Worm (Caenorhabditis elegans) whole organism, L2 larva: ENCODE data around the gene trf-1.

Experiments
- C34F6.9 ChIP-seq: fragments of 150-350 bp; optimal IDR thresholded peaks from 2 replicates; lab custom pipeline; 2014; ENCODE audit warnings: missing biosample characterization, missing genetic modification characterization
- F13H6.1 ChIP-seq: sonication (generic microtip); optimal IDR thresholded peaks from 2 replicates; lab custom pipeline; 2016; ENCODE audit warnings: missing genetic modification characterization, missing compliant biosample characterization
- Y55F3AM.14 ChIP-seq: fragments of 200-800 bp; sonication (Bioruptor generic); optimal IDR thresholded peaks from 2 replicates; lab custom pipeline; 2018; ENCODE audit warnings: mild to moderate bottlenecking, missing genetic modification characterization, missing compliant biosample characterization
- ZK546.5 ChIP-seq: sonication (generic microtip); optimal IDR thresholded peaks from 2 replicates; lab custom pipeline; 2017; ENCODE audit warnings: missing biosample characterization, missing genetic modification characterization
- aly-2 ChIP-seq: fragments of 150-350 bp; optimal IDR thresholded peaks from 2 replicates; lab custom pipeline; 2014; ENCODE audit warnings: missing biosample characterization, missing genetic modification characterization
- ama-1 ChIP-seq: fragments of 150-350 bp; optimal IDR thresholded peaks from 2 replicates; lab custom pipeline; 2018; ENCODE audit warnings: inconsistent platforms
- blmp-1 ChIP-seq: sonication (generic microtip); optimal IDR thresholded peaks from 2 replicates; lab custom pipeline; 2017; ENCODE audit warnings: missing genetic modification characterization, mild to moderate bottlenecking, missing compliant biosample characterization, antibody characterized with exemption, moderate library complexity; ENCODE audit not compliant: insufficient read depth
- crh-2 ChIP-seq: sonication (generic microtip); optimal IDR thresholded peaks from 2 replicates; lab custom pipeline; 2017; ENCODE audit warnings: missing biosample characterization, missing genetic modification characterization
- dmd-4 ChIP-seq: sonication (generic microtip); optimal IDR thresholded peaks from 2 replicates; lab custom pipeline; 2017; ENCODE audit warnings: missing biosample characterization, missing genetic modification characterization
- egl-27 ChIP-seq: sonication (generic microtip); optimal IDR thresholded peaks from 3 replicates; lab custom pipeline; 2017; ENCODE audit warnings: missing biosample characterization, missing genetic modification reagents, missing genetic modification characterization
- elt-1 ChIP-seq: fragments of 150-350 bp; optimal IDR thresholded peaks from 2 replicates; lab custom pipeline; 2014; ENCODE audit warnings: missing biosample characterization, missing genetic modification characterization
- fos-1 ChIP-seq: fragments of 150-350 bp; optimal IDR thresholded peaks from 2 replicates; lab custom pipeline; 2014; ENCODE audit warnings: missing biosample characterization, missing genetic modification characterization
- gmeb-1 ChIP-seq: fragments of 150-350 bp; optimal IDR thresholded peaks from 2 replicates; lab custom pipeline; 2014; ENCODE audit warnings: missing biosample characterization, missing genetic modification characterization
- lin-11 ChIP-seq: fragments of 150-350 bp; sonication (generic microtip); optimal IDR thresholded peaks from 2 replicates; lab custom pipeline; 2014; ENCODE audit warnings: missing biosample characterization, missing genetic modification characterization, inconsistent platforms, mixed read lengths
- lin-13 ChIP-seq: fragments of 150-350 bp; optimal IDR thresholded peaks from 2 replicates; lab custom pipeline; 2014; ENCODE audit warnings: missing biosample characterization, missing genetic modification reagents, missing genetic modification characterization
- lin-39 ChIP-seq: fragments of 150-350 bp; optimal IDR thresholded peaks from 2 replicates; lab custom pipeline; 2014; ENCODE audit warnings: missing biosample characterization, missing genetic modification reagents, missing genetic modification characterization
- lsy-2 ChIP-seq, 2 experiments: fragments of 150-350 bp in 1 of 2; sonication (generic microtip) in 1 of 2; optimal IDR thresholded peaks; 2 replicates each; lab custom pipeline; 2014 to 2017; ENCODE audit warnings: missing biosample characterization in 2 of 2, missing genetic modification characterization in 2 of 2
- mab-5 ChIP-seq: fragments of 150-350 bp; optimal IDR thresholded peaks from 2 replicates; lab custom pipeline; 2014; ENCODE audit warnings: missing biosample characterization, missing genetic modification characterization
- mbf-1 ChIP-seq: sonication (generic microtip); optimal IDR thresholded peaks from 2 replicates; lab custom pipeline; 2017; ENCODE audit warnings: missing biosample characterization, missing genetic modification characterization
- mdl-1 ChIP-seq, 2 experiments: fragments of 150-350 bp in 1 of 2; sonication (generic microtip) in 1 of 2; optimal IDR thresholded peaks; 2 replicates each; lab custom pipeline; 2017; ENCODE audit warnings: missing biosample characterization in 2 of 2, missing genetic modification characterization in 2 of 2
- nhr-10 ChIP-seq: sonication (generic microtip); optimal IDR thresholded peaks from 2 replicates; lab custom pipeline; 2017; ENCODE audit warnings: missing biosample characterization, missing genetic modification characterization
- nhr-11 ChIP-seq: fragments of 150-350 bp; optimal IDR thresholded peaks from 2 replicates; lab custom pipeline; 2014; ENCODE audit warnings: missing biosample characterization, missing genetic modification characterization
- nhr-12 ChIP-seq: fragments of 150-350 bp; optimal IDR thresholded peaks from 2 replicates; lab custom pipeline; 2014; ENCODE audit warnings: missing biosample characterization, missing genetic modification characterization
- nhr-129 ChIP-seq: fragments of 150-350 bp; optimal IDR thresholded peaks from 2 replicates; lab custom pipeline; 2014; ENCODE audit warnings: missing biosample characterization, missing genetic modification characterization
- nhr-21 ChIP-seq: fragments of 150-350 bp; optimal IDR thresholded peaks from 2 replicates; lab custom pipeline; 2014; ENCODE audit warnings: missing biosample characterization, missing genetic modification characterization
- nhr-23 ChIP-seq: fragments of 150-350 bp; optimal IDR thresholded peaks from 2 replicates; lab custom pipeline; 2014; ENCODE audit warnings: missing biosample characterization, missing genetic modification reagents, missing genetic modification characterization
- nhr-237 ChIP-seq: fragments of 150-350 bp; optimal IDR thresholded peaks from 2 replicates; lab custom pipeline; 2014; ENCODE audit warnings: missing biosample characterization, missing genetic modification characterization
- nhr-25 ChIP-seq: fragments of 150-350 bp; sonication (generic microtip); optimal IDR thresholded peaks from 3 replicates; lab custom pipeline; 2014; ENCODE audit warnings: missing biosample characterization, missing genetic modification characterization
- nhr-6 ChIP-seq: fragments of 150-350 bp; optimal IDR thresholded peaks from 2 replicates; lab custom pipeline; 2014; ENCODE audit warnings: missing biosample characterization, missing genetic modification characterization
- nhr-77 ChIP-seq: fragments of 150-350 bp; optimal IDR thresholded peaks from 2 replicates; lab custom pipeline; 2014; ENCODE audit warnings: missing biosample characterization, missing genetic modification characterization
- peb-1 ChIP-seq: fragments of 150-350 bp; optimal IDR thresholded peaks from 2 replicates; lab custom pipeline; 2014; ENCODE audit warnings: missing biosample characterization, missing genetic modification characterization
- sem-4 ChIP-seq: fragments of 150-350 bp; optimal IDR thresholded peaks from 2 replicates; lab custom pipeline; 2014; ENCODE audit warnings: missing biosample characterization, missing genetic modification reagents, missing genetic modification characterization
- sma-3 ChIP-seq: sonication (generic microtip); optimal IDR thresholded peaks from 2 replicates; lab custom pipeline; 2016; ENCODE audit warnings: missing genetic modification reagents, missing genetic modification characterization, missing compliant biosample characterization
- sma-9 ChIP-seq, 2 experiments: fragments of 150-350 bp in 1 of 2; sonication (generic microtip) in 1 of 2; optimal IDR thresholded peaks; 2 replicates each; lab custom pipeline; 2014 to 2016; ENCODE audit warnings: missing genetic modification characterization in 2 of 2, mild to moderate bottlenecking in 1 of 2, missing biosample characterization in 1 of 2, missing compliant biosample characterization in 1 of 2, missing genetic modification reagents in 1 of 2, moderate library complexity in 1 of 2
- snpc-4 ChIP-seq: fragments of 150-350 bp; optimal IDR thresholded peaks from 2 replicates; lab custom pipeline; 2014; ENCODE audit warnings: missing biosample characterization, missing genetic modification characterization
- unc-55 ChIP-seq: fragments of 150-350 bp; sonication (generic microtip); optimal IDR thresholded peaks from 3 replicates; lab custom pipeline; 2014; ENCODE audit warnings: missing biosample characterization, missing genetic modification reagents, missing genetic modification characterization
- zag-1 ChIP-seq: fragments of 150-350 bp; optimal IDR thresholded peaks from 2 replicates; lab custom pipeline; 2014; ENCODE audit warnings: missing biosample characterization, missing genetic modification characterization
- ztf-1 ChIP-seq: fragments of 200-800 bp; sonication (Bioruptor generic); conservative IDR thresholded peaks from 2 replicates; pipeline ENCODE4 v1.3.6; 2022; ENCODE audit warnings: missing genetic modification characterization, missing compliant biosample characterization
- ztf-11 ChIP-seq: sonication (generic microtip); optimal IDR thresholded peaks from 2 replicates; lab custom pipeline; 2017; ENCODE audit warnings: missing biosample characterization, missing genetic modification characterization
- ztf-4 ChIP-seq: fragments of 150-350 bp; optimal IDR thresholded peaks from 2 replicates; lab custom pipeline; 2014; ENCODE audit warnings: missing biosample characterization, missing genetic modification characterization

Gene trf-1

ce11 chrIII:13462965-13463783, 32.9 kb downstream of the trf-1 start, which contains the start of gene ant-1.1 (continued):
- TF ChIP-seq lin-39: no peak

- TF ChIP-seq nhr-12 (no peak), ama-1 (lab: Kevin White, UChicago) (peak; percentile 96), dmd-4 (tag; lab: Kevin White, UChicago) (no peak), nhr-129 (peak; percentile 85), ztf-1 (GFP tag; lab: Robert Waterston, UW) (0 out of 2 replicates have a peak, but pooled peaks have one; percentile 20), mab-5 (tag; lab: Kevin White, UChicago) (no peak), crh-2 (tag; lab: Kevin White, UChicago) (peak; percentile 90), blmp-1 (tag; lab: Kevin White, UChicago) (peak; percentile 53), nhr-6 (peak; percentile 60), mbf-1 (no peak), nhr-21 (peak; percentile 86), ztf-4 (tag; lab: Kevin White, UChicago) (peak; percentile 77), ZK546.5 (tag; lab: Kevin White, UChicago) (peak; percentile 56), nhr-77 (peak; percentile 23), snpc-4 (tag; lab: Kevin White, UChicago) (no peak), peb-1 (tag; lab: Kevin White, UChicago) (no peak), F13H6.1 (tag; lab: Kevin White, UChicago) (peak; percentile 83), nhr-11 (tag; lab: Kevin White, UChicago) (peak; percentile 64), sma-3 (GFP tag; lab: Kevin White, UChicago) (peak; percentile 66), fos-1 (peak; percentile 63), C34F6.9 (tag; lab: Kevin White, UChicago) (peak; percentile 56), nhr-23 (tag; lab: Kevin White, UChicago) (no peak), nhr-10 (tag; lab: Kevin White, UChicago) (peak; percentile 33), lsy-2 (tag; optimal IDR thresholded peaks at IDR 0.05; lab: Kevin White, UChicago) (peak; percentile 38 to 82), lin-11 (no peak), egl-27 (tag; lab: Kevin White, UChicago) (peak; percentile 28), sma-9 (GFP tag; optimal IDR thresholded peaks at IDR 0.05; lab: Kevin White, UChicago) (peak; percentile 92), sma-9 (tag; optimal IDR thresholded peaks at IDR 0.05; lab: Kevin White, UChicago) (no peak), aly-2 (peak; percentile 8), Y55F3AM.14 (peak; percentile 54), lin-13 (peak; percentile 69), mdl-1 (tag; optimal IDR thresholded peaks at IDR 0.05; lab: Kevin White, UChicago) (peak in 1 of 2 experiments; percentile 42), sem-4 (tag; lab: Kevin White, UChicago) (peak; percentile 26), nhr-237 (peak; percentile 20), ztf-11 (tag; lab: Kevin White, UChicago) (no peak), zag-1 (tag; lab: Kevin White, UChicago) (peak; percentile 63), unc-55 (peak; percentile 14), nhr-25 (tag; lab: Kevin White, UChicago) (peak; percentile 53), gmeb-1 (tag; lab: Kevin White, UChicago) (peak; percentile 60), elt-1 (no peak)
Observed at ce11 chrIII:13464493-13465362, 34.5 kb downstream of the trf-1 start, which contains the start of gene kel-3. Gene kel-3 (plus strand): TSS chrIII:13464820.
